Fruit fly (Drosophila melanogaster) whole organism, embryonic: ENCODE results near the gene ct.

Source experiments
- Adf1 ChIP-seq: fragments of 200-800 bp; sonication (Bioruptor generic); IDR thresholded peaks from 2 replicates; pipeline ENCODE4 v1.3.6; 2022; ENCODE audit warnings: missing biosample characterization, missing genetic modification characterization
- BtbVII ChIP-seq: fragments of 200-800 bp; sonication (Bioruptor generic); optimal IDR thresholded peaks from 3 replicates; lab custom pipeline; 2017; ENCODE audit warnings: missing biosample characterization, mild to moderate bottlenecking, missing genetic modification characterization
- CG10147 ChIP-seq: fragments of 200-800 bp; sonication (Bioruptor generic); optimal IDR thresholded peaks from 2 replicates; lab custom pipeline; 2019; ENCODE audit warnings: missing biosample characterization, mild to moderate bottlenecking, missing genetic modification characterization, moderate library complexity
- CG11504 ChIP-seq: fragments of 200-800 bp; sonication (Bioruptor generic); optimal IDR thresholded peaks from 3 replicates; lab custom pipeline; 2019; ENCODE audit warnings: missing biosample characterization, mild to moderate bottlenecking, missing genetic modification characterization, moderate library complexity
- CG11695 ChIP-seq: fragments of 200-800 bp; sonication (Bioruptor generic); IDR thresholded peaks from 3 replicates; pipeline ENCODE4 v1.3.6; 2022; ENCODE audit warnings: missing biosample characterization, missing genetic modification characterization
- CG11723 ChIP-seq: fragments of 200-800 bp; sonication (Bioruptor generic); optimal IDR thresholded peaks from 2 replicates; lab custom pipeline; 2017; ENCODE audit warnings: missing biosample characterization, mild to moderate bottlenecking, missing genetic modification characterization
- CG1233 ChIP-seq: fragments of 200-800 bp; sonication (Bioruptor generic); optimal IDR thresholded peaks from 4 replicates; lab custom pipeline; 2018; ENCODE audit warnings: missing biosample characterization, mild to moderate bottlenecking, missing genetic modification characterization
- CG14710 ChIP-seq: fragments of 200-800 bp; sonication (Bioruptor generic); optimal IDR thresholded peaks from 3 replicates; lab custom pipeline; 2019; ENCODE audit warnings: missing biosample characterization, mild to moderate bottlenecking, missing genetic modification characterization, moderate library complexity
- CG18262 ChIP-seq: fragments of 200-800 bp; optimal IDR thresholded peaks from 3 replicates; lab custom pipeline; 2019; ENCODE audit warnings: missing biosample characterization, mild to moderate bottlenecking, missing genetic modification characterization, moderate library complexity
- CG2129 ChIP-seq: fragments of 200-800 bp; sonication (Bioruptor generic); IDR thresholded peaks from 2 replicates; pipeline ENCODE4 v1.3.6; 2022; ENCODE audit warnings: missing biosample characterization, missing genetic modification characterization; ENCODE audit not compliant: partially characterized antibody
- CG31224 ChIP-seq: fragments of 200-800 bp; sonication (Bioruptor generic); IDR thresholded peaks from 2 replicates; pipeline ENCODE4 v1.3.6; 2022; ENCODE audit warnings: missing biosample characterization, missing genetic modification characterization
- CG31388 ChIP-seq: fragments of 200-800 bp; sonication (Bioruptor generic); optimal IDR thresholded peaks from 2 replicates; lab custom pipeline; 2016; ENCODE audit warnings: missing biosample characterization, missing genetic modification characterization
- CG34422 ChIP-seq: fragments of 200-800 bp; sonication (Bioruptor generic); IDR thresholded peaks from 3 replicates; pipeline ENCODE4 v1.3.6; 2022; ENCODE audit warnings: missing biosample characterization, missing genetic modification characterization
- CG4360 ChIP-seq: fragments of 200-800 bp; sonication (Bioruptor generic); IDR thresholded peaks from 2 replicates; pipeline ENCODE4 v1.3.6; 2022; ENCODE audit warnings: missing biosample characterization, missing genetic modification characterization
- CG4730 ChIP-seq: fragments of 200-800 bp; sonication (Bioruptor generic); IDR thresholded peaks from 2 replicates; pipeline ENCODE4 v1.3.6; 2022; ENCODE audit warnings: missing biosample characterization, missing genetic modification characterization
- CG4820 ChIP-seq: fragments of 200-800 bp; sonication (Bioruptor generic); optimal IDR thresholded peaks from 3 replicates; lab custom pipeline; 2016; ENCODE audit warnings: missing biosample characterization, missing genetic modification characterization
- CG6272 ChIP-seq: fragments of 200-800 bp; sonication (Bioruptor generic); IDR thresholded peaks from 2 replicates; pipeline ENCODE4 v1.3.6; 2022; ENCODE audit warnings: missing biosample characterization, missing genetic modification characterization
- CG6813 ChIP-seq: fragments of 200-800 bp; sonication (Bioruptor generic); optimal IDR thresholded peaks from 2 replicates; lab custom pipeline; 2017; ENCODE audit warnings: missing biosample characterization, missing genetic modification characterization, mild to moderate bottlenecking, moderate library complexity, missing genetic modification reagents
- CG8089 ChIP-seq: fragments of 200-800 bp; sonication (Bioruptor generic); optimal IDR thresholded peaks from 3 replicates; lab custom pipeline; 2016; ENCODE audit warnings: missing biosample characterization, missing genetic modification characterization
- CG9817 ChIP-seq: fragments of 200-800 bp; sonication (Bioruptor generic); optimal IDR thresholded peaks from 2 replicates; lab custom pipeline; 2018; ENCODE audit warnings: missing biosample characterization, mild to moderate bottlenecking, missing genetic modification characterization, moderate library complexity
- D19B ChIP-seq: fragments of 200-800 bp; sonication (Bioruptor generic); optimal IDR thresholded peaks from 2 replicates; lab custom pipeline; 2017; ENCODE audit warnings: missing biosample characterization, mild to moderate bottlenecking, missing genetic modification characterization
- Dip3 ChIP-seq: fragments of 200-800 bp; sonication (Bioruptor generic); optimal IDR thresholded peaks from 3 replicates; lab custom pipeline; 2016; ENCODE audit warnings: missing biosample characterization, missing genetic modification characterization
- E2f2 ChIP-seq: fragments of 200-800 bp; sonication (Bioruptor generic); IDR thresholded peaks from 2 replicates; pipeline ENCODE4 v1.3.6; 2022; ENCODE audit warnings: missing biosample characterization, missing genetic modification characterization
- Ets65A ChIP-seq: fragments of 200-800 bp; sonication (Bioruptor generic); peaks from one replicate; lab custom pipeline; 2016; ENCODE audit warnings: missing biosample characterization, missing genetic modification characterization
- H2.0 ChIP-seq: fragments of 200-800 bp; sonication (Bioruptor generic); IDR thresholded peaks from 2 replicates; pipeline ENCODE4 v1.3.6; 2022; ENCODE audit warnings: missing biosample characterization, missing genetic modification characterization
- Hr39 ChIP-seq: fragments of >200 bp; optimal IDR thresholded peaks from 2 replicates; lab custom pipeline; 2017
- Hsf ChIP-seq: fragments of 200-800 bp; sonication (Bioruptor generic); optimal IDR thresholded peaks from 3 replicates; lab custom pipeline; 2016; ENCODE audit warnings: missing biosample characterization, missing genetic modification characterization
- Myb ChIP-seq: fragments of 200-800 bp; sonication (Bioruptor generic); optimal IDR thresholded peaks from 2 replicates; lab custom pipeline; 2016; ENCODE audit warnings: missing biosample characterization, missing genetic modification characterization
- NC2β ChIP-seq: fragments of 200-800 bp; sonication (Bioruptor generic); optimal IDR thresholded peaks from 2 replicates; lab custom pipeline; 2016; ENCODE audit warnings: missing biosample characterization, missing genetic modification characterization
- Ravus ChIP-seq: fragments of 200-800 bp; sonication (Bioruptor generic); IDR thresholded peaks from 2 replicates; pipeline ENCODE4 v1.3.6; 2022; ENCODE audit warnings: missing biosample characterization, missing genetic modification characterization
- Side ChIP-seq: fragments of 200-800 bp; sonication (Bioruptor generic); optimal IDR thresholded peaks from 2 replicates; lab custom pipeline; 2016; ENCODE audit warnings: missing biosample characterization, missing genetic modification characterization
- Sin3A ChIP-seq: fragments of >200 bp; optimal IDR thresholded peaks from 2 replicates; lab custom pipeline; 2018
- Sox100B ChIP-seq: fragments of 200-800 bp; sonication (Bioruptor generic); optimal IDR thresholded peaks from 3 replicates; lab custom pipeline; 2018; ENCODE audit warnings: missing biosample characterization, mild to moderate bottlenecking, missing genetic modification characterization
- ab ChIP-seq: fragments of 200-800 bp; sonication (Bioruptor generic); optimal IDR thresholded peaks from 2 replicates; lab custom pipeline; 2016; ENCODE audit warnings: missing biosample characterization, missing genetic modification characterization
- abd-A ChIP-seq: fragments of 200-800 bp; sonication (Bioruptor generic); optimal IDR thresholded peaks from 3 replicates; lab custom pipeline; 2019; ENCODE audit warnings: missing biosample characterization, mild to moderate bottlenecking, missing genetic modification characterization, moderate library complexity
- br ChIP-seq: fragments of >200 bp; optimal IDR thresholded peaks from 2 replicates; lab custom pipeline; 2017
- caup ChIP-seq: fragments of 200-800 bp; sonication (Bioruptor generic); optimal IDR thresholded peaks from 3 replicates; lab custom pipeline; 2017; ENCODE audit warnings: missing biosample characterization, mild to moderate bottlenecking, missing genetic modification characterization, moderate library complexity; ENCODE audit not compliant: severe bottlenecking
- dmrt99B ChIP-seq: fragments of 200-800 bp; sonication (Bioruptor generic); optimal IDR thresholded peaks from 2 replicates; lab custom pipeline; 2018; ENCODE audit warnings: missing biosample characterization, mild to moderate bottlenecking, missing genetic modification characterization, moderate library complexity
- gcm ChIP-seq: fragments of 200-800 bp; sonication (Bioruptor generic); optimal IDR thresholded peaks from 2 replicates; lab custom pipeline; 2019; ENCODE audit warnings: missing biosample characterization, mild to moderate bottlenecking, missing genetic modification characterization, moderate library complexity
- lilli ChIP-seq: fragments of 200-800 bp; sonication (Bioruptor generic); optimal IDR thresholded peaks from 3 replicates; lab custom pipeline; 2016; ENCODE audit warnings: missing biosample characterization, missing genetic modification characterization
- pfk ChIP-seq: fragments of 200-800 bp; sonication (Bioruptor generic); optimal IDR thresholded peaks from 2 replicates; lab custom pipeline; 2018; ENCODE audit warnings: missing biosample characterization, mild to moderate bottlenecking, missing genetic modification characterization, moderate library complexity
- phol ChIP-seq: fragments of 200-800 bp; sonication (Bioruptor generic); optimal IDR thresholded peaks from 3 replicates; lab custom pipeline; 2018; ENCODE audit warnings: missing biosample characterization, mild to moderate bottlenecking, missing genetic modification characterization, moderate library complexity
- ro ChIP-seq: fragments of 200-800 bp; sonication (Bioruptor generic); IDR thresholded peaks from 2 replicates; pipeline ENCODE4 v1.3.6; 2022; ENCODE audit warnings: missing biosample characterization, missing genetic modification characterization
- sqz ChIP-seq: fragments of 200-800 bp; sonication (Bioruptor generic); optimal IDR thresholded peaks from 3 replicates; lab custom pipeline; 2018; ENCODE audit warnings: missing biosample characterization, mild to moderate bottlenecking, missing genetic modification characterization
- tap ChIP-seq: fragments of 200-800 bp; optimal IDR thresholded peaks from 3 replicates; lab custom pipeline; 2019; ENCODE audit warnings: missing biosample characterization, mild to moderate bottlenecking, missing genetic modification characterization, moderate library complexity
- toy ChIP-seq: fragments of 200-800 bp; sonication (Bioruptor generic); IDR thresholded peaks from 2 replicates; pipeline ENCODE4 v1.3.6; 2022; ENCODE audit warnings: missing biosample characterization, missing genetic modification characterization
- vvl ChIP-seq: fragments of 200-800 bp; sonication (Bioruptor generic); IDR thresholded peaks from 2 replicates; pipeline ENCODE4 v1.3.6; 2022; ENCODE audit warnings: missing biosample characterization, missing genetic modification characterization
- wor ChIP-seq: fragments of 200-800 bp; sonication (Bioruptor generic); IDR thresholded peaks from 2 replicates; pipeline ENCODE4 v1.3.6; 2022; ENCODE audit warnings: missing biosample characterization, missing genetic modification characterization
- yki ChIP-seq: fragments of >200 bp; optimal IDR thresholded peaks from 3 replicates; lab custom pipeline; 2018
- z ChIP-seq: fragments of 200-800 bp; sonication (Bioruptor generic); IDR thresholded peaks from 3 replicates; pipeline ENCODE4 v1.3.6; 2022; ENCODE audit warnings: missing biosample characterization, missing genetic modification characterization
- zf30C ChIP-seq: fragments of 200-800 bp; sonication (Bioruptor generic); optimal IDR thresholded peaks from 3 replicates; lab custom pipeline; 2018; ENCODE audit warnings: missing biosample characterization, mild to moderate bottlenecking, missing genetic modification characterization

ct gene

dm6 chrX:7708942-7709707, 100.9 kb downstream of the ct start, which contains the start of gene CHES-1-like (continued):
- peak; percentile 85 for TF ChIP-seq caup (GFP tag; lab: Kevin White, UChicago)
- peak; percentile 82 for TF ChIP-seq wor (GFP tag; lab: Robert Waterston, UW)
- peak; percentile 44 for TF ChIP-seq Adf1 (GFP tag; lab: Robert Waterston, UW)
- TF ChIP-seq CG11504 (tag; lab: Kevin White, UChicago), result peak; percentile 95
- TF ChIP-seq E2f2 (GFP tag; lab: Robert Waterston, UW), result peak; percentile 71
- TF ChIP-seq Side (GFP tag; lab: Kevin White, UChicago), result peak; percentile 89
- peak; percentile 39; the same call in 1 of the 2 replicates for TF ChIP-seq Ravus (GFP tag; lab: Robert Waterston, UW)
- peak; percentile 71 for TF ChIP-seq CG31224
- TF ChIP-seq br (lab: Kevin White, UChicago), result no peak
- peak; percentile 88 for TF ChIP-seq CG4820 (GFP tag; lab: Kevin White, UChicago)
- TF ChIP-seq Sox100B, result peak; percentile 96
- TF ChIP-seq CG1233 (GFP tag; lab: Kevin White, UChicago), result peak; percentile 88
- TF ChIP-seq CG11695, result peak; percentile 87
- peak; percentile 83 for TF ChIP-seq Myb (GFP tag; lab: Kevin White, UChicago)
- TF ChIP-seq gcm (GFP tag; lab: Kevin White, UChicago), result peak; percentile 86
- peak; percentile 73 for TF ChIP-seq tap (tag; lab: Kevin White, UChicago)
- TF ChIP-seq Hsf (GFP tag; lab: Kevin White, UChicago), result peak; percentile 93
- TF ChIP-seq Dip3 (GFP tag; lab: Kevin White, UChicago), result peak; percentile 74
- TF ChIP-seq ro (GFP tag; lab: Robert Waterston, UW), result peak; percentile 69
- TF ChIP-seq CG18262 (tag; lab: Kevin White, UChicago), result peak; percentile 96
- TF ChIP-seq dmrt99B, result peak; percentile 97
- TF ChIP-seq yki (lab: Kevin White, UChicago), result no peak
- peak; percentile 77 for TF ChIP-seq NC2β (GFP tag; lab: Kevin White, UChicago)
- peak; percentile 84 for TF ChIP-seq ab
- peak; percentile 87 for TF ChIP-seq CG6813
- no peak for TF ChIP-seq zf30C (GFP tag; lab: Kevin White, UChicago)
- no peak for TF ChIP-seq z (GFP tag; lab: Robert Waterston, UW)
- TF ChIP-seq Ets65A (GFP tag; lab: Kevin White, UChicago), result peak; percentile 97
- TF ChIP-seq abd-A, result no peak
- TF ChIP-seq CG10147, result peak; percentile 87
- peak; percentile 88 for TF ChIP-seq CG8089 (GFP tag; lab: Kevin White, UChicago)
- TF ChIP-seq CG14710, result peak; percentile 84
- peak; percentile 94 for TF ChIP-seq BtbVII
- peak; percentile 69; the same call in 1 of the 3 replicates for TF ChIP-seq CG34422 (GFP tag; lab: Robert Waterston, UW)
- peak; percentile 89 for TF ChIP-seq CG11723 (GFP tag; lab: Kevin White, UChicago)
- TF ChIP-seq phol (tag; lab: Kevin White, UChicago), result peak; percentile 93
- peak; percentile 81 for TF ChIP-seq D19B (GFP tag; lab: Kevin White, UChicago)
- peak; percentile 68 for TF ChIP-seq CG31388 (GFP tag; lab: Kevin White, UChicago)
- no peak for TF ChIP-seq CG4360 (GFP tag; lab: Robert Waterston, UW)
- TF ChIP-seq Sin3A (lab: Kevin White, UChicago), result no peak
- peak; percentile 75 for TF ChIP-seq sqz (GFP tag; lab: Kevin White, UChicago)
- TF ChIP-seq vvl (GFP tag; lab: Robert Waterston, UW), result peak; percentile 83
- 0 out of 2 replicates have a peak, but pooled peaks have one; percentile 24 for TF ChIP-seq toy (GFP tag; lab: Robert Waterston, UW)
- peak; percentile 79 for TF ChIP-seq CG9817 (tag; lab: Kevin White, UChicago)
- TF ChIP-seq lilli (GFP tag; lab: Kevin White, UChicago), result peak; percentile 92
- no peak for TF ChIP-seq CG2129 (GFP tag; lab: Robert Waterston, UW)
- no peak for TF ChIP-seq pfk (GFP tag; lab: Kevin White, UChicago)
- peak; percentile 78 for TF ChIP-seq CG4730 (GFP tag; lab: Robert Waterston, UW)
- TF ChIP-seq H2.0 (GFP tag; lab: Robert Waterston, UW), result peak; percentile 51; the same call in 1 of the 2 replicates
- TF ChIP-seq Hr39 (lab: Kevin White, UChicago), result no peak
- peak; percentile 52; the same call in 1 of the 2 replicates for TF ChIP-seq CG6272 (GFP tag; lab: Robert Waterston, UW)
